Fruit fly (Drosophila melanogaster) whole organism: ENCODE measurements around the gene CG4592.

Experiments
- CG8478 ChIP-seq: fragments of >200 bp; optimal IDR thresholded peaks from 2 replicates; lab custom pipeline; 2018; ENCODE audit warnings: inconsistent platforms
- Dll ChIP-seq: fragments of >200 bp; optimal IDR thresholded peaks from 2 replicates; lab custom pipeline; 2017
- EcR ChIP-seq, 2 experiments: fragments of >200 bp; optimal IDR thresholded peaks; 2 replicates each; lab custom pipeline; 2017; ENCODE audit warnings: missing biosample characterization in 2 of 2, missing genetic modification characterization in 2 of 2, missing genetic modification reagents in 2 of 2
- pan ChIP-seq: fragments of >200 bp; optimal IDR thresholded peaks from 2 replicates; lab custom pipeline; 2017
- psq ChIP-seq: fragments of >200 bp; optimal IDR thresholded peaks from 2 replicates; lab custom pipeline; 2017
- usp ChIP-seq: fragments of >200 bp; optimal IDR thresholded peaks from 2 replicates; lab custom pipeline; 2017; ENCODE audit warnings: missing biosample characterization, missing genetic modification characterization, mixed read lengths

dm6 chr2L:9948520-9948858 lies 27.1 kb downstream of the CG4592 start:
- TF ChIP-seq pan (lab: Kevin White, UChicago) (no peak), psq (no peak), Dll (lab: Kevin White, UChicago) (no peak), CG8478 (lab: Kevin White, UChicago) (no peak), usp (no peak), EcR (GFP tag; optimal IDR thresholded peaks at IDR 0.05; lab: Kevin White, UChicago) (no peak)
